Worm (Caenorhabditis elegans): ENCODE data around the gene psr-1.

Gene psr-1

ce11 chrIV:4649460-4649859 is 3.6 kb upstream of the psr-1 start, which contains the start of gene F29B9.7:
Gene F29B9.7, plus strand, starts transcription at chrIV:4649760.
- TF ChIP-seq nhr-11 (tag; optimal IDR thresholded peaks at IDR 0.05) (no peak), mbf-1 (tag; optimal IDR thresholded peaks at IDR 0.05) (no peak), elt-3 (tag; optimal IDR thresholded peaks at IDR 0.05) (no peak), nhr-21 (tag; optimal IDR thresholded peaks at IDR 0.05) (no peak), skn-1 (tag; optimal IDR thresholded peaks at IDR 0.05) (no peak), C34F6.9 (tag; optimal IDR thresholded peaks at IDR 0.05) (no peak), mab-5 (tag; optimal IDR thresholded peaks at IDR 0.05) (no peak), sma-9 (GFP tag; optimal IDR thresholded peaks at IDR 0.05) (no peak), sma-9 (tag; optimal IDR thresholded peaks at IDR 0.05) (no peak), sem-4 (tag; optimal IDR thresholded peaks at IDR 0.05) (no peak)

ce11 chrIV:4650624-4651094 is 2.4 kb upstream of the psr-1 start, which contains the start of gene ubc-9:
Gene ubc-9, plus strand, starts transcription at chrIV:4651044.
- TF ChIP-seq aly-2 (tag; optimal IDR thresholded peaks at IDR 0.05), result no peak
- TF ChIP-seq nhr-25 (tag; optimal IDR thresholded peaks at IDR 0.05), result peak; percentile 55
- no peak for TF ChIP-seq blmp-1 (tag; optimal IDR thresholded peaks at IDR 0.05; ENCODE audit: insufficient read depth)
- TF ChIP-seq ztf-11 (tag; optimal IDR thresholded peaks at IDR 0.05), result no peak
- TF ChIP-seq ama-1 (optimal IDR thresholded peaks at IDR 0.05), result peak; percentile 74
- peak; percentile 41 for TF ChIP-seq skn-1 (tag; optimal IDR thresholded peaks at IDR 0.05)
- TF ChIP-seq nhr-237 (tag; optimal IDR thresholded peaks at IDR 0.05), result no peak
- TF ChIP-seq ceh-82 (tag; optimal IDR thresholded peaks at IDR 0.05), result no peak
- TF ChIP-seq crh-2 (tag; optimal IDR thresholded peaks at IDR 0.05), result peak; percentile 63
- TF ChIP-seq nhr-77 (tag; optimal IDR thresholded peaks at IDR 0.05), result no peak
- peak; percentile 57 for TF ChIP-seq nhr-21 (tag; optimal IDR thresholded peaks at IDR 0.05)
- no peak for TF ChIP-seq elt-3 (tag; optimal IDR thresholded peaks at IDR 0.05)
- TF ChIP-seq unc-39 (tag; optimal IDR thresholded peaks at IDR 0.05), result no peak
- TF ChIP-seq fos-1 (tag; optimal IDR thresholded peaks at IDR 0.05), result peak; percentile 32
- TF ChIP-seq ZK546.5 (tag; optimal IDR thresholded peaks at IDR 0.05), result no peak
- peak; percentile 61 to 79 for TF ChIP-seq lsy-2 (tag; optimal IDR thresholded peaks at IDR 0.05)
- TF ChIP-seq zag-1 (tag; optimal IDR thresholded peaks at IDR 0.05), result peak; percentile 24
- TF ChIP-seq ceh-16 (tag; optimal IDR thresholded peaks at IDR 0.05), result peak; percentile 63
- peak; percentile 87 for TF ChIP-seq unc-55 (GFP tag; optimal IDR thresholded peaks at IDR 0.05)
- no peak for TF ChIP-seq mdl-1 (tag; optimal IDR thresholded peaks at IDR 0.05)
- peak; percentile 49 for TF ChIP-seq sma-9 (GFP tag; optimal IDR thresholded peaks at IDR 0.05)
- TF ChIP-seq sma-9 (tag; optimal IDR thresholded peaks at IDR 0.05), result no peak
- peak; percentile 44 for TF ChIP-seq lin-11 (tag; optimal IDR thresholded peaks at IDR 0.05)
- TF ChIP-seq nhr-129 (tag; optimal IDR thresholded peaks at IDR 0.05), result peak; percentile 78
- peak; percentile 76 for TF ChIP-seq sma-3 (GFP tag; optimal IDR thresholded peaks at IDR 0.05)
- TF ChIP-seq elt-1 (tag; optimal IDR thresholded peaks at IDR 0.05), result no peak
- TF ChIP-seq C34F6.9 (tag; optimal IDR thresholded peaks at IDR 0.05), result peak; percentile 76
- TF ChIP-seq lin-13 (GFP tag; optimal IDR thresholded peaks at IDR 0.05), result peak; percentile 89
- no peak for TF ChIP-seq nhr-11 (tag; optimal IDR thresholded peaks at IDR 0.05)
- no peak for TF ChIP-seq dmd-4 (tag; optimal IDR thresholded peaks at IDR 0.05)
- TF ChIP-seq gmeb-1 (tag; optimal IDR thresholded peaks at IDR 0.05), result peak; percentile 75
- no peak for TF ChIP-seq mbf-1 (tag; optimal IDR thresholded peaks at IDR 0.05)
- TF ChIP-seq peb-1 (tag; optimal IDR thresholded peaks at IDR 0.05), result no peak
- no peak for TF ChIP-seq Y55F3AM.14 (GFP tag; optimal IDR thresholded peaks at IDR 0.05)
- peak; percentile 46 for TF ChIP-seq mab-5 (tag; optimal IDR thresholded peaks at IDR 0.05)
- TF ChIP-seq F13H6.1 (tag; optimal IDR thresholded peaks at IDR 0.05), result peak; percentile 81
- no peak for TF ChIP-seq sem-4 (tag; optimal IDR thresholded peaks at IDR 0.05)
- TF ChIP-seq egl-27 (tag; optimal IDR thresholded peaks at IDR 0.05), result no peak
- TF ChIP-seq alr-1 (tag; optimal IDR thresholded peaks at IDR 0.05), result no peak

ce11 chrIV:4652365-4652844 is 657 bp upstream of the psr-1 start, which contains the start of gene F29B9.5:
Gene F29B9.5, plus strand, starts transcription at chrIV:4652415.
- TF ChIP-seq ztf-11 (tag; optimal IDR thresholded peaks at IDR 0.05) (no peak), nhr-11 (tag; optimal IDR thresholded peaks at IDR 0.05) (no peak), nhr-21 (tag; optimal IDR thresholded peaks at IDR 0.05) (no peak), F13H6.1 (tag; optimal IDR thresholded peaks at IDR 0.05) (no peak), fos-1 (tag; optimal IDR thresholded peaks at IDR 0.05) (no peak), sem-4 (tag; optimal IDR thresholded peaks at IDR 0.05) (no peak)
